Fruit fly (Drosophila melanogaster) whole organism: ENCODE measurements around the gene Paics.

Source experiments
- CG8478 ChIP-seq: fragments of >200 bp; optimal IDR thresholded peaks from 2 replicates; lab custom pipeline; 2018; ENCODE audit warnings: inconsistent platforms
- EcR ChIP-seq, 2 experiments: fragments of >200 bp; optimal IDR thresholded peaks; 2 replicates each; lab custom pipeline; 2017; ENCODE audit warnings: missing biosample characterization in 2 of 2, missing genetic modification characterization in 2 of 2, missing genetic modification reagents in 2 of 2
- pan ChIP-seq: fragments of >200 bp; optimal IDR thresholded peaks from 2 replicates; lab custom pipeline; 2017
- psq ChIP-seq: fragments of >200 bp; optimal IDR thresholded peaks from 2 replicates; lab custom pipeline; 2017
- usp ChIP-seq: fragments of >200 bp; optimal IDR thresholded peaks from 2 replicates; lab custom pipeline; 2017; ENCODE audit warnings: missing biosample characterization, missing genetic modification characterization, mixed read lengths

dm6 chrX:12759162-12759561 lies 1.3 kb downstream of the Paics start:
- TF ChIP-seq usp (GFP tag; lab: Kevin White, UChicago), result no peak
- TF ChIP-seq psq (lab: Kevin White, UChicago), result no peak
- TF ChIP-seq EcR (GFP tag; optimal IDR thresholded peaks at IDR 0.05; lab: Kevin White, UChicago), result no peak
- no peak for TF ChIP-seq pan (lab: Kevin White, UChicago)
- TF ChIP-seq CG8478 (lab: Kevin White, UChicago), result no peak
